Fruit fly (Drosophila melanogaster) whole organism, embryonic: ENCODE data around the gene Cyp4d1.
A peak's percentile ranks its signal among the peaks of the same experiment; 100 is the strongest.

Source experiments
- Blimp-1 ChIP-seq: fragments of 200-800 bp; sonication (Bioruptor generic); optimal IDR thresholded peaks from 3 replicates; lab custom pipeline; 2018; ENCODE audit warnings: missing biosample characterization, missing genetic modification characterization, mild to moderate bottlenecking, moderate library complexity, missing genetic modification reagents
- CG10543 ChIP-seq: fragments of 200-800 bp; sonication (Bioruptor generic); optimal IDR thresholded peaks from 3 replicates; lab custom pipeline; 2017; ENCODE audit warnings: missing biosample characterization, mild to moderate bottlenecking, missing genetic modification characterization, moderate library complexity
- CG11695 ChIP-seq: fragments of 200-800 bp; sonication (Bioruptor generic); IDR thresholded peaks from 3 replicates; pipeline ENCODE4 v1.3.6; 2022; ENCODE audit warnings: missing biosample characterization, missing genetic modification characterization
- CG12744 ChIP-seq: fragments of 200-800 bp; sonication (Bioruptor generic); optimal IDR thresholded peaks from 2 replicates; lab custom pipeline; 2016; ENCODE audit warnings: missing biosample characterization, missing genetic modification characterization
- CG15073 ChIP-seq: fragments of 200-800 bp; sonication (Bioruptor generic); optimal IDR thresholded peaks from 2 replicates; lab custom pipeline; 2016; ENCODE audit warnings: missing biosample characterization, missing genetic modification characterization
- CG15696 ChIP-seq: fragments of 200-800 bp; sonication (Bioruptor generic); optimal IDR thresholded peaks from 2 replicates; lab custom pipeline; 2019; ENCODE audit warnings: missing biosample characterization, mild to moderate bottlenecking, missing genetic modification characterization, moderate library complexity
- CG16813 ChIP-seq: fragments of 200-800 bp; sonication (Bioruptor generic); IDR thresholded peaks from 3 replicates; pipeline ENCODE4 v1.3.6; 2022; ENCODE audit warnings: missing biosample characterization, missing genetic modification characterization; ENCODE audit not compliant: partially characterized antibody
- CG2875 ChIP-seq: fragments of 200-800 bp; sonication (Bioruptor generic); optimal IDR thresholded peaks from 2 replicates; lab custom pipeline; 2017; ENCODE audit warnings: missing biosample characterization, mild to moderate bottlenecking, missing genetic modification characterization, missing genetic modification reagents
- CG32532 ChIP-seq: fragments of 200-800 bp; sonication (Bioruptor generic); IDR thresholded peaks from 2 replicates; pipeline ENCODE4 v1.3.6; 2022; ENCODE audit warnings: missing biosample characterization, missing genetic modification characterization
- CG6175 ChIP-seq: fragments of 200-800 bp; sonication (Bioruptor generic); IDR thresholded peaks from 3 replicates; pipeline ENCODE4 v1.3.6; 2022; ENCODE audit warnings: missing biosample characterization, missing genetic modification characterization
- CG9215 ChIP-seq: fragments of 200-800 bp; sonication (Bioruptor generic); IDR thresholded peaks from 2 replicates; pipeline ENCODE4 v1.3.6; 2022; ENCODE audit warnings: missing biosample characterization, missing genetic modification characterization
- CG9797 ChIP-seq: fragments of 200-800 bp; sonication (Bioruptor generic); optimal IDR thresholded peaks from 3 replicates; lab custom pipeline; 2018; ENCODE audit warnings: missing biosample characterization, mild to moderate bottlenecking, missing genetic modification characterization
- CG9817 ChIP-seq: fragments of 200-800 bp; sonication (Bioruptor generic); optimal IDR thresholded peaks from 2 replicates; lab custom pipeline; 2018; ENCODE audit warnings: missing biosample characterization, mild to moderate bottlenecking, missing genetic modification characterization, moderate library complexity
- Dp ChIP-seq: fragments of 200-800 bp; sonication (Bioruptor generic); optimal IDR thresholded peaks from 2 replicates; lab custom pipeline; 2018; ENCODE audit warnings: missing biosample characterization, mild to moderate bottlenecking, missing genetic modification characterization, moderate library complexity
- ERR ChIP-seq: fragments of 200-800 bp; sonication (Bioruptor generic); optimal IDR thresholded peaks from 2 replicates; lab custom pipeline; 2016; ENCODE audit warnings: missing biosample characterization, missing genetic modification characterization
- Eip74EF ChIP-seq, 2 experiments: fragments of 200-800 bp in 1 of 2; fragments of >200 bp in 1 of 2; sonication (Bioruptor generic) in 1 of 2; optimal IDR thresholded peaks; 2 replicates each; lab custom pipeline; 2017 to 2019; ENCODE audit warnings: missing biosample characterization in 2 of 2, missing genetic modification characterization in 2 of 2, mild to moderate bottlenecking in 1 of 2, moderate library complexity in 1 of 2
- MBD-R2 ChIP-seq: fragments of 200-800 bp; sonication (Bioruptor generic); IDR thresholded peaks from 2 replicates; pipeline ENCODE4 v1.3.6; 2022; ENCODE audit warnings: missing biosample characterization, missing genetic modification characterization
- Oaz ChIP-seq: fragments of 200-800 bp; sonication (Bioruptor generic); IDR thresholded peaks from 2 replicates; pipeline ENCODE4 v1.3.6; 2022; ENCODE audit warnings: missing biosample characterization, missing genetic modification characterization
- Sry-δ ChIP-seq: fragments of 200-800 bp; sonication (Bioruptor generic); optimal IDR thresholded peaks from 2 replicates; lab custom pipeline; 2016; ENCODE audit warnings: missing biosample characterization, missing genetic modification characterization
- Taf1 ChIP-seq: fragments of 200-800 bp; sonication (Bioruptor generic); IDR thresholded peaks from 2 replicates; pipeline ENCODE4 v1.3.6; 2022; ENCODE audit warnings: missing biosample characterization, missing genetic modification characterization
- Usf ChIP-seq: fragments of 200-800 bp; sonication (Bioruptor generic); optimal IDR thresholded peaks from 2 replicates; lab custom pipeline; 2017; ENCODE audit warnings: missing genotype, missing biosample characterization, missing genetic modification characterization
- amos ChIP-seq: fragments of 200-800 bp; sonication (Bioruptor generic); IDR thresholded peaks from 2 replicates; pipeline ENCODE4 v1.3.6; 2022; ENCODE audit warnings: missing biosample characterization, missing genetic modification characterization; ENCODE audit not compliant: partially characterized antibody
- bbx ChIP-seq: fragments of 200-800 bp; sonication (Bioruptor generic); IDR thresholded peaks from 2 replicates; pipeline ENCODE4 v1.3.6; 2022; ENCODE audit warnings: missing biosample characterization, missing genetic modification characterization; ENCODE audit not compliant: partially characterized antibody
- cas ChIP-seq: fragments of 200-800 bp; sonication (Bioruptor generic); IDR thresholded peaks from 2 replicates; pipeline ENCODE4 v1.3.6; 2022; ENCODE audit warnings: missing biosample characterization, missing genetic modification characterization
- cg ChIP-seq: fragments of 200-800 bp; sonication (Bioruptor generic); optimal IDR thresholded peaks from 3 replicates; lab custom pipeline; 2019; ENCODE audit warnings: missing biosample characterization, mild to moderate bottlenecking, missing genetic modification characterization, moderate library complexity
- ci ChIP-seq: fragments of 200-800 bp; sonication (Bioruptor generic); IDR thresholded peaks from 3 replicates; pipeline ENCODE4 v1.3.6; 2022; ENCODE audit warnings: missing biosample characterization, missing genetic modification characterization
- eyg ChIP-seq: fragments of 200-800 bp; sonication (Bioruptor generic); optimal IDR thresholded peaks from 3 replicates; lab custom pipeline; 2016; ENCODE audit warnings: missing biosample characterization, missing genetic modification characterization
- fd102C ChIP-seq: fragments of 200-800 bp; sonication (Bioruptor generic); optimal IDR thresholded peaks from 2 replicates; lab custom pipeline; 2018; ENCODE audit warnings: missing biosample characterization, mild to moderate bottlenecking, missing genetic modification characterization, moderate library complexity
- fd96Cb ChIP-seq: fragments of 200-800 bp; sonication (Bioruptor generic); optimal IDR thresholded peaks from 2 replicates; lab custom pipeline; 2018; ENCODE audit warnings: missing biosample characterization, mild to moderate bottlenecking, missing genetic modification characterization, moderate library complexity
- gcm ChIP-seq: fragments of 200-800 bp; sonication (Bioruptor generic); optimal IDR thresholded peaks from 2 replicates; lab custom pipeline; 2019; ENCODE audit warnings: missing biosample characterization, mild to moderate bottlenecking, missing genetic modification characterization, moderate library complexity
- grau ChIP-seq: fragments of 200-800 bp; optimal IDR thresholded peaks from 3 replicates; lab custom pipeline; 2019; ENCODE audit warnings: missing biosample characterization, mild to moderate bottlenecking, missing genetic modification characterization, moderate library complexity
- gt ChIP-seq: fragments of 200-800 bp; sonication (Bioruptor generic); IDR thresholded peaks from 2 replicates; pipeline ENCODE4 v1.3.6; 2022; ENCODE audit warnings: missing biosample characterization, missing genetic modification characterization
- hb ChIP-seq: fragments of 200-800 bp; sonication (Bioruptor generic); IDR thresholded peaks from 3 replicates; pipeline ENCODE4 v1.3.6; 2022; ENCODE audit warnings: missing biosample characterization, missing genetic modification characterization; ENCODE audit not compliant: partially characterized antibody
- nom ChIP-seq: fragments of 200-800 bp; sonication (Bioruptor generic); optimal IDR thresholded peaks from 2 replicates; lab custom pipeline; 2017; ENCODE audit warnings: missing biosample characterization, missing genetic modification characterization, mild to moderate bottlenecking, moderate library complexity, missing genetic modification reagents
- odd ChIP-seq: fragments of 200-800 bp; sonication (Bioruptor generic); optimal IDR thresholded peaks from 2 replicates; lab custom pipeline; 2017; ENCODE audit warnings: missing biosample characterization, mild to moderate bottlenecking, missing genetic modification characterization
- onecut ChIP-seq: fragments of 200-800 bp; sonication (Bioruptor generic); IDR thresholded peaks from 2 replicates; pipeline ENCODE4 v1.3.6; 2022; ENCODE audit warnings: missing biosample characterization, missing genetic modification characterization
- org-1 ChIP-seq: fragments of 200-800 bp; sonication (Bioruptor generic); optimal IDR thresholded peaks from 2 replicates; lab custom pipeline; 2017; ENCODE audit warnings: missing biosample characterization, missing genetic modification characterization
- rib ChIP-seq: fragments of 200-800 bp; sonication (Bioruptor generic); IDR thresholded peaks from 2 replicates; pipeline ENCODE4 v1.3.6; 2022; ENCODE audit warnings: missing biosample characterization, missing genetic modification characterization
- scrt ChIP-seq: fragments of 200-800 bp; sonication (Bioruptor generic); optimal IDR thresholded peaks from 2 replicates; lab custom pipeline; 2018; ENCODE audit warnings: missing biosample characterization, mild to moderate bottlenecking, missing genetic modification characterization, moderate library complexity
- sim ChIP-seq: fragments of 200-800 bp; sonication (Bioruptor generic); IDR thresholded peaks from 2 replicates; pipeline ENCODE4 v1.3.6; 2022; ENCODE audit warnings: missing biosample characterization, missing genetic modification characterization
- slp2 ChIP-seq: fragments of 200-800 bp; sonication (Bioruptor generic); optimal IDR thresholded peaks from 2 replicates; lab custom pipeline; 2016; ENCODE audit warnings: missing biosample characterization, missing genetic modification characterization
- sna ChIP-seq: fragments of 200-800 bp; sonication (Bioruptor generic); IDR thresholded peaks from 2 replicates; pipeline ENCODE4 v1.3.6; 2022; ENCODE audit warnings: missing biosample characterization, missing genetic modification characterization; ENCODE audit not compliant: partially characterized antibody
- tap ChIP-seq: fragments of 200-800 bp; optimal IDR thresholded peaks from 3 replicates; lab custom pipeline; 2019; ENCODE audit warnings: missing biosample characterization, mild to moderate bottlenecking, missing genetic modification characterization, moderate library complexity
- tin ChIP-seq: fragments of 200-800 bp; sonication (Bioruptor generic); optimal IDR thresholded peaks from 3 replicates; lab custom pipeline; 2016; ENCODE audit warnings: missing biosample characterization, missing genetic modification characterization
- trem ChIP-seq: fragments of 200-800 bp; optimal IDR thresholded peaks from 3 replicates; lab custom pipeline; 2019; ENCODE audit warnings: missing biosample characterization, mild to moderate bottlenecking, missing genetic modification characterization, moderate library complexity
- vvl ChIP-seq: fragments of 200-800 bp; sonication (Bioruptor generic); IDR thresholded peaks from 2 replicates; pipeline ENCODE4 v1.3.6; 2022; ENCODE audit warnings: missing biosample characterization, missing genetic modification characterization
- wdn ChIP-seq: fragments of 200-800 bp; sonication (Bioruptor generic); IDR thresholded peaks from 2 replicates; pipeline ENCODE4 v1.3.6; 2022; ENCODE audit warnings: missing biosample characterization, missing genetic modification characterization
- zf30C ChIP-seq: fragments of 200-800 bp; sonication (Bioruptor generic); optimal IDR thresholded peaks from 3 replicates; lab custom pipeline; 2018; ENCODE audit warnings: missing biosample characterization, mild to moderate bottlenecking, missing genetic modification characterization

Cyp4d1 gene

DNA sequence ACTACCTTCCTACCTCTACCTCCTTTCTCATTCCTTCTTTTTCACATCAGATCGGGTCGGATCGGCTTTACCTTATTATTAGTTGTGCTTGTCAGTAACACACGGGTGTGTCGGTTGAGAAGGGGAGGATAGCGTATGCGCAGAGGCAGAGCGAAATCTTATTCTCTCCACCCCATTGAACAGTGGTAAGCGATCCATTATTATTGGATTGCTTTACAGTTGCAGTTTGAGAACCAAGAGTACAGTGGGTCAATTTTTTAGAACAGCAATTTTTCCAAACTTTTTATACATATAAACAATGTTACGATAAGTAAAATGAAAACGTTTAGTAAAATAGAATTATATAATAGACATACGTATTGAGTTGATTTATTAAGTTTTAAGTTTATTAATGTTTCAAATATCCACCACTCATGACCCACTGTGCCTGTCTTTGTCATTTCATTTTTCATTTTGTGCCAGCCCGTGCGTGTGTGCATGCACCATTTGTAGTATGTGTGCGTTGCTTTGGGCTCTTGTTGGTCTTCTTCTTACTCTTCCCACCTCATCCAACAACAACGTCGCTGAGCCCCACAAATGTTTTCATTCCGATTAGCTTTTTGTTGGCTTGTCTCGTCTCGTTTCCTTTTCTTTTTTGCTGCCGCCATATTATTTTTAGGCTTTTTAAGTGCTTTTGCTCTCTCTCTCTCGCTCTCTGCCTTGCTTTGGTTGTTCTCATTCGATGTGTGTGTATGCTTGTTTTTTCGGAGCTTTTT lies 24.2 kb downstream of the Cyp4d1 start (continued):
- TF ChIP-seq trem: peak; percentile 97
- TF ChIP-seq amos (GFP tag; lab: Robert Waterston, UW): 0 out of 2 replicates have a peak, but pooled peaks have one; percentile 5
- peak; percentile 59 for TF ChIP-seq sna
- TF ChIP-seq grau: peak; percentile 99
- peak; percentile 85 for TF ChIP-seq slp2 (GFP tag; lab: Kevin White, UChicago)
- peak; percentile 55 for TF ChIP-seq eyg (GFP tag; lab: Kevin White, UChicago)
- peak; percentile 99 for TF ChIP-seq fd96Cb (tag; lab: Kevin White, UChicago)
- TF ChIP-seq Blimp-1 (GFP tag; lab: Kevin White, UChicago): peak; percentile 98
- peak; percentile 17 for TF ChIP-seq CG9797 (GFP tag; lab: Kevin White, UChicago)
- TF ChIP-seq gt (GFP tag; lab: Robert Waterston, UW): peak; percentile 97
- peak in 1 of 2 experiments; percentile 97 for TF ChIP-seq Eip74EF (GFP tag; optimal IDR thresholded peaks at IDR 0.05; lab: Kevin White, UChicago)
- TF ChIP-seq gcm (GFP tag; lab: Kevin White, UChicago): peak; percentile 99
- TF ChIP-seq cas (GFP tag; lab: Robert Waterston, UW): peak; percentile 96
- TF ChIP-seq sim (GFP tag; lab: Robert Waterston, UW): peak; percentile 98
- TF ChIP-seq vvl (GFP tag; lab: Robert Waterston, UW): peak; percentile 99
- peak; percentile 99 for TF ChIP-seq rib
- TF ChIP-seq nom (GFP tag; lab: Kevin White, UChicago): peak; percentile 98
- TF ChIP-seq CG16813: peak; percentile 58
- TF ChIP-seq tap (tag; lab: Kevin White, UChicago): peak; percentile 99
- peak; percentile 97 for TF ChIP-seq CG2875 (GFP tag; lab: Kevin White, UChicago)
- TF ChIP-seq CG15073: peak; percentile 89
- peak; percentile 93 for TF ChIP-seq CG12744 (GFP tag; lab: Kevin White, UChicago)
- TF ChIP-seq odd (GFP tag; lab: Kevin White, UChicago): peak; percentile 99
- peak; percentile 98 for TF ChIP-seq wdn (GFP tag; lab: Robert Waterston, UW)
- TF ChIP-seq CG15696 (tag; lab: Kevin White, UChicago): peak; percentile 99
- TF ChIP-seq Dp (GFP tag; lab: Kevin White, UChicago): peak; percentile 8
- peak; percentile 99 for TF ChIP-seq CG32532 (GFP tag; lab: Robert Waterston, UW)
- TF ChIP-seq CG9215: peak; percentile 98
- peak; percentile 96 for TF ChIP-seq CG6175
- peak; percentile 96 for TF ChIP-seq MBD-R2 (GFP tag; lab: Robert Waterston, UW)
- peak; percentile 98 for TF ChIP-seq Usf (GFP tag; lab: Kevin White, UChicago)
- peak; percentile 95 for TF ChIP-seq onecut (GFP tag; lab: Robert Waterston, UW)
- peak; percentile 99 for TF ChIP-seq Taf1
- peak; percentile 48 for TF ChIP-seq zf30C (GFP tag; lab: Kevin White, UChicago)
- TF ChIP-seq org-1 (GFP tag; lab: Kevin White, UChicago): peak; percentile 98
- peak; percentile 98 for TF ChIP-seq scrt (GFP tag; lab: Kevin White, UChicago)
- TF ChIP-seq ERR (GFP tag; lab: Kevin White, UChicago): peak; percentile 94
- TF ChIP-seq tin: peak; percentile 98
- peak; percentile 49 for TF ChIP-seq bbx (GFP tag; lab: Robert Waterston, UW)
- TF ChIP-seq ci (GFP tag; lab: Robert Waterston, UW): peak; percentile 98
- TF ChIP-seq Sry-δ (GFP tag; lab: Kevin White, UChicago): no peak
- peak; percentile 79 for TF ChIP-seq hb
- TF ChIP-seq cg (GFP tag; lab: Kevin White, UChicago): peak; percentile 65
- TF ChIP-seq Oaz (GFP tag; lab: Robert Waterston, UW): peak; percentile 99
- peak; percentile 97 for TF ChIP-seq fd102C (GFP tag; lab: Kevin White, UChicago)
- peak; percentile 100 for TF ChIP-seq CG11695 (GFP tag; lab: Robert Waterston, UW)
- TF ChIP-seq CG9817 (tag; lab: Kevin White, UChicago): peak; percentile 99
- peak; percentile 100 for TF ChIP-seq CG10543 (GFP tag; lab: Kevin White, UChicago)
